Fruit fly (Drosophila melanogaster): ENCODE measurements around the gene Myo28B1.

Myo28B1 gene

DNA sequence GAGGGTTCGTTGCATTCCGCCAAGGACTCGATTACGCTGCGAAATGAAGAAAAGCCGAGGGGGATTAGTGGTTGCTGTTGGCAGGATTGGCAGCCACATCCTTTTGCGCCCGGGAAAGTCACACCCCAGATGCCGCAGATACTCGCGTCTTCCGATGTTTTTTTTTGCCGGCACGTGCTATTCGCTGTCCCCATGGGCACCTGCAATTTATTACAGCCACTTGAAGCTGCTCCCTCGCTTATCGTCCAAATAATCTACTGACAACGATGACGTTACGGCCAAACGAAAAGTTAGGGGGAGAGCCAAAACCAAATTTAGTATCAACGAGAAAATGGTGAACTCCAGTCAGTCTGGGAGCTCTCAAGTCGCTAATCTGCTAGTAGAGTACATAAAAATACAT is 11.1 kb downstream of the Myo28B1 start:
- TF ChIP-seq CG5204 (GFP tag; optimal IDR thresholded peaks at IDR 0.05) (no peak), Crg-1 (GFP tag; optimal IDR thresholded peaks at IDR 0.05) (no peak), Mnt (GFP tag; optimal IDR thresholded peaks at IDR 0.05) (no peak), bab1 (GFP tag; optimal IDR thresholded peaks at IDR 0.05) (no peak), CG11617 (GFP tag; optimal IDR thresholded peaks at IDR 0.05) (no peak), CG1620 (GFP tag; optimal IDR thresholded peaks at IDR 0.05) (no peak), CG14711 (tag; optimal IDR thresholded peaks at IDR 0.05) (no peak), toe (GFP tag; optimal IDR thresholded peaks at IDR 0.05) (no peak), Hr96 (GFP tag; optimal IDR thresholded peaks at IDR 0.05) (no peak), pad (GFP tag; optimal IDR thresholded peaks at IDR 0.05) (no peak), Clk (GFP tag; optimal IDR thresholded peaks at IDR 0.05) (no peak)

DNA sequence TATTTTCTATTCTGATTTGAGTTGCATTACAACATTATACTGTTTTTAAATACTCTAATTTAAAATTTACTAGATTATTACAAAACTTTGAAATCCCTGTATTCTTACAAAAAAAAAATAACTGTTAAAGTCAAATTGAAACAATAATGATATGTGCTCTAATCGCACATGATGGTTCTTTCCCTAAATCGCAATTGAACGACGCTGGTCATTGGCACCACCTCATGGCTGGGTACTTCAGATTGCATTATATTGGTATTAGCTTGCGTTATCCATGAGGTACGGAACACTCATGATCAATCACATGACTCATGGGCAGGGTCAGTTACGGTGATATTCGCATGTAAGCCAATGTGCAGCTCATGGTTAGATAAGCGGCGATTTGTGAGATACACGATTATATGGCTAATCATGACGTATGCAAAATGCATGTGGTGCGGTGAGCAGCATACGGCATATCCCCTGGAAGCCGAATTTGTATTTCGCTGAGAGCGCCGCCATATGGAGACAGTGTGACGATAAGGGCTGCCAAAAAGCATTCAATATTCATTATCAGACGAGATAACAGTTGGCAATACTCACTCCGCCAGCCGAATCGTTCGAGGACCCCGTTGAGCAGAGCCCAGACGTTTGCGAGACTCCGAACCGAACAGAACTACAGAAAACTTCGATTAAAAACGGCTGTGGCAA is 12.4 kb downstream of the Myo28B1 start:
- TF ChIP-seq kay (GFP tag; ENCODE audit: borderline replicate concordance) = peak; percentile 87
- peak; percentile 47 for TF ChIP-seq Mnt (GFP tag; optimal IDR thresholded peaks at IDR 0.05)
- no peak for TF ChIP-seq Clk (GFP tag; optimal IDR thresholded peaks at IDR 0.05)
- TF ChIP-seq cic (GFP tag; optimal IDR thresholded peaks at IDR 0.05) = peak; percentile 30

DNA sequence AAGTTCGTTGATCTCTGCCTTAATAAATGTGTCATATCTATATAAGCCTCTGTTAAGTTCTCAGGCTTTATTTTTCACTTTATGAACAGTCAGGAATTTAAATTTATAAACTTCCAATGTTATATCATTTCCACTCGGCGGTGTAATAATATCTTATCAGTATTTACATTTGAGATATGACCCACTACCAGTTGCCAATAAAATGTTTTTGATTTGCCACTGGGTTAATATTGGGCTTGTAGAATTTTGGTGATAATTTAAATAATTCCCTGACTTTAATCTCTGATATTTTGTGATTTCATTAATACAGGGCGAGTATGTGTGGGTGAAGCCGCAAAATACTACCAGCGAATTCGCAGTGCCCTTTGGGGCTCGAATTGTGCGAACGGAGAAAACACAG is 14.5 kb downstream of the Myo28B1 start:
- no peak for TF ChIP-seq cnc (optimal IDR thresholded peaks at IDR 0.05)
- peak; percentile 12 for TF ChIP-seq kay (GFP tag; ENCODE audit: borderline replicate concordance)
- no peak for TF ChIP-seq toe (GFP tag; optimal IDR thresholded peaks at IDR 0.05)

DNA sequence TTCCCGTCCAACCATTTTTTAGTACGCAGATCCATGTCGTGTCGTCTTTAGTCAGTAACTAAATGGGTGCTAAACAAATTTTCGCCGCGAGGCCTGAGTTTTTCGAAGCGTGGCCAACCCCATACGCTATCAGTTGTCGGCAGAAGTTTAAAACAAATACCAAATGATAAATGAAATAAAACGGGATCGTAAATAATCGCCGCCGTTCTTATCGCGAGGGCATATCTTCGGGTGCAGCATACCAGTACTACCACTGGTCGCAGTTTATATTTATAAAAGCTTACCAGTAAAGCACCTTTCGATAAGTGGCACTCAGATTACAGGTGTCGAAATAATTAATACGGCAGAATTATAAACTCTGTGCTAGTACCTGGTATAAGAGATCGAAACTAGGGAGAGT is 19.4 kb downstream of the Myo28B1 start:
- TF ChIP-seq CG12768 (GFP tag; optimal IDR thresholded peaks at IDR 0.05) (peak; percentile 61), CG7045 (GFP tag; optimal IDR thresholded peaks at IDR 0.05) (no peak), ovo (GFP tag; optimal IDR thresholded peaks at IDR 0.05) (no peak), CG7101 (tag; optimal IDR thresholded peaks at IDR 0.05) (no peak), CG5204 (GFP tag; optimal IDR thresholded peaks at IDR 0.05) (no peak), CG11617 (GFP tag; optimal IDR thresholded peaks at IDR 0.05) (no peak), Hr96 (GFP tag; optimal IDR thresholded peaks at IDR 0.05) (no peak), Mnt (GFP tag; optimal IDR thresholded peaks at IDR 0.05) (peak; percentile 34), Crg-1 (GFP tag; optimal IDR thresholded peaks at IDR 0.05) (no peak), Clk (GFP tag; optimal IDR thresholded peaks at IDR 0.05) (no peak), tj (GFP tag; optimal IDR thresholded peaks at IDR 0.05) (no peak), kay (GFP tag; ENCODE audit: borderline replicate concordance) (peak; percentile 92), bab1 (GFP tag; optimal IDR thresholded peaks at IDR 0.05) (no peak), cnc (optimal IDR thresholded peaks at IDR 0.05) (no peak), CG33017 (tag; optimal IDR thresholded peaks at IDR 0.05) (peak; percentile 41), cic (GFP tag; optimal IDR thresholded peaks at IDR 0.05) (peak; percentile 76), toe (GFP tag; optimal IDR thresholded peaks at IDR 0.05) (no peak), pad (GFP tag; optimal IDR thresholded peaks at IDR 0.05) (no peak), CG1620 (GFP tag; optimal IDR thresholded peaks at IDR 0.05) (no peak), CG14711 (tag; optimal IDR thresholded peaks at IDR 0.05) (no peak)

DNA sequence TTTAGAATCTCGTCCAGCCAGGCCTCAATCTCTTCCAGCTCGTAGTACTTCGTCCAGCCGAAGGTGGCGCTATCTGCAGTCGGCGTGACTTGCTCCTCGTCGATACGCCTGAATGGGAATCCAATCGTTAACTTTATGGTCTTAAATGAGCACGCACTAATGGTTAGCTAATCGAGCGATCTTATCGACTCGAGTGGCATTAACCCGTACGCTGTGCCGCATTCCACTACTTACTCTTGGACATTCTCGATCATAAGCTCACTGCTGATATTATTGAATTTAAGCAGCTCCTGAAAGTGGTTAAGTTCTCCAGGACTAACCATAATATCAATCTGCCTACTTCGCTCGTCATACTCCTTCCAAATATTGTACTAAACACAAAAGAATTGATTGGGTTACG is 24.6 kb downstream of the Myo28B1 start:
- TF ChIP-seq Crg-1 (GFP tag; optimal IDR thresholded peaks at IDR 0.05) (no peak), CG1620 (GFP tag; optimal IDR thresholded peaks at IDR 0.05) (no peak), ovo (GFP tag; optimal IDR thresholded peaks at IDR 0.05) (no peak), CG14711 (tag; optimal IDR thresholded peaks at IDR 0.05) (no peak), CG12768 (GFP tag; optimal IDR thresholded peaks at IDR 0.05) (no peak), cnc (optimal IDR thresholded peaks at IDR 0.05) (no peak), CG11617 (GFP tag; optimal IDR thresholded peaks at IDR 0.05) (no peak), CG7045 (GFP tag; optimal IDR thresholded peaks at IDR 0.05) (no peak), Hr96 (GFP tag; optimal IDR thresholded peaks at IDR 0.05) (no peak), CG7101 (tag; optimal IDR thresholded peaks at IDR 0.05) (no peak), toe (GFP tag; optimal IDR thresholded peaks at IDR 0.05) (no peak), bab1 (GFP tag; optimal IDR thresholded peaks at IDR 0.05) (no peak), CG5204 (GFP tag; optimal IDR thresholded peaks at IDR 0.05) (no peak), pad (GFP tag; optimal IDR thresholded peaks at IDR 0.05) (no peak), tj (GFP tag; optimal IDR thresholded peaks at IDR 0.05) (no peak), Mnt (GFP tag; optimal IDR thresholded peaks at IDR 0.05) (no peak), kay (GFP tag; ENCODE audit: borderline replicate concordance) (no peak), CG33017 (tag; optimal IDR thresholded peaks at IDR 0.05) (no peak)

dm6 chr2L:7690961-7691360 is 25.1 kb downstream of the Myo28B1 start, which contains the start of gene CG18585:
TSS of gene CG18585 (minus strand) at chr2L:7691061.
- no peak for TF ChIP-seq CG11617 (GFP tag; optimal IDR thresholded peaks at IDR 0.05)
- no peak for TF ChIP-seq CG7045 (GFP tag; optimal IDR thresholded peaks at IDR 0.05)
- TF ChIP-seq CG33017 (tag; optimal IDR thresholded peaks at IDR 0.05) = no peak

dm6 chr2L:7692583-7693080 is 26.8 kb downstream of the Myo28B1 start, which contains the start of the genes CG7025 and CG43235:
TSS of gene CG7025 (minus strand) at chr2L:7692683.
TSS of gene CG43235 (plus strand) at chr2L:7693030.
- no peak for TF ChIP-seq pad (GFP tag; optimal IDR thresholded peaks at IDR 0.05)
- TF ChIP-seq CG12768 (GFP tag; optimal IDR thresholded peaks at IDR 0.05) = no peak
- no peak for TF ChIP-seq Crg-1 (GFP tag; optimal IDR thresholded peaks at IDR 0.05)
- TF ChIP-seq kay (GFP tag; ENCODE audit: borderline replicate concordance) = peak; percentile 22
